Fruit fly (Drosophila melanogaster) whole organism, wandering third instar larva: ENCODE results near the gene Sh.

ENCODE experiments used
- CrebA ChIP-seq: fragments of 200-800 bp; sonication (Bioruptor generic); optimal IDR thresholded peaks from 2 replicates; lab custom pipeline; 2016; ENCODE audit warnings: missing biosample characterization, mild to moderate bottlenecking, missing genetic modification characterization, borderline replicate concordance
- GATAd ChIP-seq: sonication (Bioruptor generic); optimal IDR thresholded peaks from 2 replicates; lab custom pipeline; 2016; ENCODE audit warnings: missing biosample characterization, missing genetic modification characterization
- Hr83 ChIP-seq: fragments of 200-300 bp; sonication (Bioruptor generic); optimal IDR thresholded peaks from 2 replicates; lab custom pipeline; 2016; ENCODE audit warnings: missing biosample characterization, mild to moderate bottlenecking, missing genetic modification characterization, moderate library complexity; ENCODE audit not compliant: poor library complexity, severe bottlenecking
- OdsH ChIP-seq: fragments of 200-800 bp; sonication (Bioruptor generic); optimal IDR thresholded peaks from 2 replicates; lab custom pipeline; 2016; ENCODE audit warnings: missing biosample characterization, mild to moderate bottlenecking, missing genetic modification characterization
- br ChIP-seq: fragments of 200-800 bp; sonication (Bioruptor generic); optimal IDR thresholded peaks from 2 replicates; lab custom pipeline; 2016; ENCODE audit warnings: missing biosample characterization, missing genetic modification characterization
- brk ChIP-seq: fragments of 200-800 bp; sonication (Bioruptor generic); optimal IDR thresholded peaks from 2 replicates; lab custom pipeline; 2016; ENCODE audit warnings: missing biosample characterization, mild to moderate bottlenecking, missing genetic modification characterization
- psq ChIP-seq: fragments of 200-800 bp; sonication (Bioruptor generic); optimal IDR thresholded peaks from 3 replicates; lab custom pipeline; 2017; ENCODE audit warnings: missing biosample characterization, mild to moderate bottlenecking, missing genetic modification characterization, moderate library complexity
- rgr ChIP-seq: fragments of 200-800 bp; sonication (Bioruptor generic); optimal IDR thresholded peaks from 3 replicates; lab custom pipeline; 2016; ENCODE audit warnings: missing biosample characterization, mild to moderate bottlenecking, missing genetic modification characterization
- sage ChIP-seq: fragments of 200-800 bp; sonication (Bioruptor generic); optimal IDR thresholded peaks from 2 replicates; lab custom pipeline; 2016; ENCODE audit warnings: missing biosample characterization, mild to moderate bottlenecking, missing genetic modification characterization
- tai ChIP-seq: sonication (Bioruptor generic); optimal IDR thresholded peaks from 2 replicates; lab custom pipeline; 2016; ENCODE audit warnings: missing biosample characterization, missing genetic modification characterization
- usp ChIP-seq: fragments of >200 bp; optimal IDR thresholded peaks from 2 replicates; lab custom pipeline; 2017; ENCODE audit warnings: missing biosample characterization, missing genetic modification characterization

dm6 chrX:18083528-18084365 is 20.7 kb upstream of the Sh start:
- TF ChIP-seq Hr83 (GFP tag; lab: Kevin White, UChicago) (peak; percentile 38), brk (no peak), usp (GFP tag; lab: Kevin White, UChicago) (no peak), GATAd (GFP tag; lab: Kevin White, UChicago) (no peak), CrebA (GFP tag; lab: Kevin White, UChicago) (no peak), psq (GFP tag; lab: Kevin White, UChicago) (no peak), rgr (peak; percentile 13), sage (GFP tag; lab: Kevin White, UChicago) (no peak), br (GFP tag; lab: Kevin White, UChicago) (no peak), OdsH (GFP tag; lab: Kevin White, UChicago) (no peak), tai (GFP tag; lab: Kevin White, UChicago) (no peak)
